Fruit fly (Drosophila melanogaster) whole organism, prepupa: ENCODE data around the gene wda.

Experiments
- CG16779 ChIP-seq: fragments of 200-800 bp; sonication (Bioruptor generic); optimal IDR thresholded peaks from 3 replicates; lab custom pipeline; 2017; ENCODE audit warnings: missing biosample characterization, mild to moderate bottlenecking, missing genetic modification characterization
- CG34406 ChIP-seq: fragments of 200-800 bp; sonication (Bioruptor generic); optimal IDR thresholded peaks from 3 replicates; lab custom pipeline; 2016; ENCODE audit warnings: missing biosample characterization, missing genetic modification characterization
- CG6854 ChIP-seq: fragments of 200-800 bp; sonication (Bioruptor generic); optimal IDR thresholded peaks from 2 replicates; lab custom pipeline; 2017; ENCODE audit warnings: missing biosample characterization, mild to moderate bottlenecking, missing genetic modification characterization
- CG9139 ChIP-seq: fragments of 200-800 bp; sonication (Bioruptor generic); optimal IDR thresholded peaks from 3 replicates; lab custom pipeline; 2017; ENCODE audit warnings: missing biosample characterization, mild to moderate bottlenecking, missing genetic modification characterization
- Ets21C ChIP-seq: fragments of 200-800 bp; sonication (Bioruptor generic); optimal IDR thresholded peaks from 3 replicates; lab custom pipeline; 2016; ENCODE audit warnings: missing biosample characterization, missing genetic modification characterization
- Sox15 ChIP-seq: fragments of 200-800 bp; sonication (Bioruptor generic); optimal IDR thresholded peaks from 3 replicates; lab custom pipeline; 2016; ENCODE audit warnings: missing biosample characterization, missing genetic modification characterization
- acj6 ChIP-seq: fragments of 200-800 bp; sonication (Bioruptor generic); optimal IDR thresholded peaks from 3 replicates; lab custom pipeline; 2016; ENCODE audit warnings: missing biosample characterization, missing genetic modification characterization
- fd85E ChIP-seq: fragments of 200-800 bp; sonication (Bioruptor generic); optimal IDR thresholded peaks from 3 replicates; lab custom pipeline; 2016; ENCODE audit warnings: missing biosample characterization, missing genetic modification characterization
- lz ChIP-seq: fragments of 200-800 bp; sonication (Bioruptor generic); optimal IDR thresholded peaks from 3 replicates; lab custom pipeline; 2016; ENCODE audit warnings: missing biosample characterization, missing genetic modification characterization

dm6 chr3R:23257986-23258427 lies at the start of gene wda, which contains the start of gene Pex11c:
- no peak for TF ChIP-seq CG9139 (GFP tag; lab: Kevin White, UChicago)
- no peak for TF ChIP-seq Ets21C (GFP tag; lab: Kevin White, UChicago)
- peak; percentile 67 for TF ChIP-seq Sox15
- TF ChIP-seq CG6854 (GFP tag; lab: Kevin White, UChicago): no peak
- TF ChIP-seq CG16779 (tag; lab: Kevin White, UChicago): no peak
- TF ChIP-seq CG34406 (GFP tag; lab: Kevin White, UChicago): peak; percentile 78
- TF ChIP-seq fd85E (GFP tag; lab: Kevin White, UChicago): no peak
- TF ChIP-seq lz: peak; percentile 74
- peak; percentile 85 for TF ChIP-seq acj6 (GFP tag; lab: Kevin White, UChicago)
